Fruit fly (Drosophila melanogaster): ENCODE measurements around the gene CG13482.

The CG13482 gene

DNA sequence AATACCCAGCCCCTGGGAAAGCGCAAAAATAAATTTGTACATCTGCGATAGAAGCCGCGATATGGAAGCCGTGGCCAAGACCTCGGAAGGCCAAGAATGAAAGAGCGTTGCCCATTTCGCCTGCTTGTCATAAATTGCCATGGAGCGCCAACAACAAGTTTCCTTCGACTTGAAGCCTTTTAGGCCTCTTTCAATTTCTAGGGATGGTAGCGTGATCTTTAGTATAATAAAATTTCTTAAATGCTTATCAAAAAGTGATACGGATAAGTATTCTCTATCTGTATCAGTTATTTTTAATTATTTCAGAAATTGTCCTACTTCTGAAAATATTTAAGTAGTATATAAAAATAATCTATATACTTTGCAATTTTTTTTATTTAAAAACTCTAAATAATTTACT is 3.4 kb downstream of the CG13482 start:
- TF ChIP-seq CrebA (GFP tag; optimal IDR thresholded peaks at IDR 0.05; ENCODE audit: borderline replicate concordance) (no peak), Myc (optimal IDR thresholded peaks at IDR 0.05) (no peak), ey (GFP tag; optimal IDR thresholded peaks at IDR 0.05) (no peak), Jra (GFP tag; optimal IDR thresholded peaks at IDR 0.05) (no peak), h (GFP tag; optimal IDR thresholded peaks at IDR 0.05) (no peak), dl (GFP tag; optimal IDR thresholded peaks at IDR 0.05; ENCODE audit: insufficient read depth in 1 of 2, partially characterized antibody in 2 of 2) (no peak), dsf (GFP tag; optimal IDR thresholded peaks at IDR 0.05; ENCODE audit: borderline replicate concordance) (no peak), br (GFP tag; optimal IDR thresholded peaks at IDR 0.05) (no peak), pan (optimal IDR thresholded peaks at IDR 0.05) (no peak), psq (GFP tag; optimal IDR thresholded peaks at IDR 0.05) (no peak), OdsH (GFP tag; optimal IDR thresholded peaks at IDR 0.05) (no peak), woc (GFP tag; optimal IDR thresholded peaks at IDR 0.05) (no peak), CG9705 (GFP tag; optimal IDR thresholded peaks at IDR 0.05) (no peak), fru (GFP tag; optimal IDR thresholded peaks at IDR 0.05) (no peak), sage (GFP tag; optimal IDR thresholded peaks at IDR 0.05) (no peak), sv (GFP tag; optimal IDR thresholded peaks at IDR 0.05) (no peak), lola (GFP tag; optimal IDR thresholded peaks at IDR 0.05) (no peak), Abd-B (GFP tag; optimal IDR thresholded peaks at IDR 0.05) (no peak), dmrt93B (GFP tag; optimal IDR thresholded peaks at IDR 0.05) (no peak), Sp1 (GFP tag; optimal IDR thresholded peaks at IDR 0.05) (no peak)

- TF ChIP-seq N (GFP tag; optimal IDR thresholded peaks at IDR 0.05) (no peak), ey (GFP tag; optimal IDR thresholded peaks at IDR 0.05) (no peak), sv (GFP tag; optimal IDR thresholded peaks at IDR 0.05) (peak; percentile 13), foxo (GFP tag; optimal IDR thresholded peaks at IDR 0.05) (no peak), brk (GFP tag; optimal IDR thresholded peaks at IDR 0.05) (no peak)
Observed at dm6 chr3L:14335880-14336279, 6.7 kb downstream of the CG13482 start.

- TF ChIP-seq br (GFP tag; optimal IDR thresholded peaks at IDR 0.05) (peak; percentile 83), Jra (GFP tag; optimal IDR thresholded peaks at IDR 0.05) (no peak), Rel (GFP tag; optimal IDR thresholded peaks at IDR 0.05) (no peak), Rel (tag; optimal IDR thresholded peaks at IDR 0.05) (no peak), HLH106 (tag; optimal IDR thresholded peaks at IDR 0.05) (peak; percentile 54), CrebA (GFP tag; optimal IDR thresholded peaks at IDR 0.05; ENCODE audit: borderline replicate concordance) (no peak), h (GFP tag; optimal IDR thresholded peaks at IDR 0.05) (peak; percentile 82), dmrt93B (GFP tag; optimal IDR thresholded peaks at IDR 0.05) (peak; percentile 49), CG9705 (GFP tag; optimal IDR thresholded peaks at IDR 0.05) (peak; percentile 1), CG32264 (GFP tag; optimal IDR thresholded peaks at IDR 0.05) (no peak), Vsx2 (GFP tag; optimal IDR thresholded peaks at IDR 0.05; ENCODE audit: partially characterized antibody) (no peak), dl (GFP tag; optimal IDR thresholded peaks at IDR 0.05; ENCODE audit: insufficient read depth in 1 of 2, partially characterized antibody in 2 of 2) (no peak), usp (GFP tag; optimal IDR thresholded peaks at IDR 0.05) (no peak), Mio (GFP tag; optimal IDR thresholded peaks at IDR 0.05) (no peak), fru (GFP tag; optimal IDR thresholded peaks at IDR 0.05) (peak; percentile 84), rgr (GFP tag; optimal IDR thresholded peaks at IDR 0.05) (peak; percentile 81), pan (optimal IDR thresholded peaks at IDR 0.05) (no peak), Hnf4 (GFP tag; optimal IDR thresholded peaks at IDR 0.05) (peak; percentile 81), ey (GFP tag; optimal IDR thresholded peaks at IDR 0.05) (peak; percentile 77), OdsH (GFP tag; optimal IDR thresholded peaks at IDR 0.05) (peak; percentile 78), brk (GFP tag; optimal IDR thresholded peaks at IDR 0.05) (peak; percentile 71), Dfd (GFP tag; optimal IDR thresholded peaks at IDR 0.05) (no peak), Sp1 (GFP tag; optimal IDR thresholded peaks at IDR 0.05) (peak; percentile 63), N (GFP tag; optimal IDR thresholded peaks at IDR 0.05) (no peak), foxo (GFP tag; optimal IDR thresholded peaks at IDR 0.05) (peak in 1 of 2 experiments; percentile 86), tai (GFP tag; optimal IDR thresholded peaks at IDR 0.05) (peak; percentile 66), psq (GFP tag; optimal IDR thresholded peaks at IDR 0.05) (peak; percentile 68), woc (GFP tag; optimal IDR thresholded peaks at IDR 0.05) (peak; percentile 65)
Observed at dm6 chr3L:14338886-14339285, 9.7 kb downstream of the CG13482 start.

- TF ChIP-seq brk (GFP tag; optimal IDR thresholded peaks at IDR 0.05) = no peak
- TF ChIP-seq usp (GFP tag; optimal IDR thresholded peaks at IDR 0.05) = no peak
- no peak for TF ChIP-seq br (GFP tag; optimal IDR thresholded peaks at IDR 0.05)
- TF ChIP-seq rgr (GFP tag; optimal IDR thresholded peaks at IDR 0.05) = no peak
- TF ChIP-seq fru (GFP tag; optimal IDR thresholded peaks at IDR 0.05) = no peak
- no peak for TF ChIP-seq CrebA (GFP tag; optimal IDR thresholded peaks at IDR 0.05; ENCODE audit: borderline replicate concordance)
- TF ChIP-seq Abd-B (GFP tag; optimal IDR thresholded peaks at IDR 0.05) = no peak
- TF ChIP-seq psq (GFP tag; optimal IDR thresholded peaks at IDR 0.05) = no peak
- no peak for TF ChIP-seq Jra (GFP tag; optimal IDR thresholded peaks at IDR 0.05)
- TF ChIP-seq ey (GFP tag; optimal IDR thresholded peaks at IDR 0.05) = no peak
- no peak for TF ChIP-seq lola (GFP tag; optimal IDR thresholded peaks at IDR 0.05)
- TF ChIP-seq Dif (GFP tag; optimal IDR thresholded peaks at IDR 0.05; ENCODE audit: partially characterized antibody) = no peak
- no peak for TF ChIP-seq jim (GFP tag; optimal IDR thresholded peaks at IDR 0.05)
- no peak for TF ChIP-seq Hr83 (GFP tag; optimal IDR thresholded peaks at IDR 0.05; ENCODE audit: poor library complexity, severe bottlenecking)
- TF ChIP-seq dsf (GFP tag; optimal IDR thresholded peaks at IDR 0.05; ENCODE audit: borderline replicate concordance) = no peak
- TF ChIP-seq woc (GFP tag; optimal IDR thresholded peaks at IDR 0.05) = no peak
- no peak for TF ChIP-seq Rel (GFP tag; optimal IDR thresholded peaks at IDR 0.05)
- TF ChIP-seq Rel (tag; optimal IDR thresholded peaks at IDR 0.05) = no peak
- no peak for TF ChIP-seq Vsx2 (GFP tag; optimal IDR thresholded peaks at IDR 0.05; ENCODE audit: partially characterized antibody)
- no peak for TF ChIP-seq sv (GFP tag; optimal IDR thresholded peaks at IDR 0.05)
Observed at dm6 chr3L:14343344-14343972, 14.3 kb downstream of the CG13482 start.

All from whole organism, wandering third instar larva.